Worm (Caenorhabditis elegans): ENCODE results near the gene cri-3.

ce11 chrIII:3405535-3405934 lies 9.4 kb downstream of the cri-3 start, which contains the start of gene golg-4:
- no peak for TF ChIP-seq unc-39 (tag; optimal IDR thresholded peaks at IDR 0.05)
- TF ChIP-seq pha-4 (tag; optimal IDR thresholded peaks at IDR 0.05) = no peak
- no peak for TF ChIP-seq ztf-11 (tag; optimal IDR thresholded peaks at IDR 0.05)
- TF ChIP-seq nhr-12 (tag; optimal IDR thresholded peaks at IDR 0.05) = no peak
- TF ChIP-seq bed-3 (GFP tag; optimal IDR thresholded peaks at IDR 0.05) = no peak
- no peak for TF ChIP-seq mep-1 (tag; optimal IDR thresholded peaks at IDR 0.05)
- TF ChIP-seq sptf-1 (tag; optimal IDR thresholded peaks at IDR 0.05) = no peak
- TF ChIP-seq cnd-1 (tag; optimal IDR thresholded peaks at IDR 0.05) = no peak
- TF ChIP-seq elt-3 (tag; optimal IDR thresholded peaks at IDR 0.05) = no peak
- TF ChIP-seq lin-13 (tag; optimal IDR thresholded peaks at IDR 0.05) = no peak
